Worm (Caenorhabditis elegans) whole organism, L1 larva: ENCODE results near the gene osm-1.
A peak's percentile ranks its signal among the peaks of the same experiment; 100 is the strongest.

Source experiments
- C16A3.4 ChIP-seq: fragments of 150-350 bp; optimal IDR thresholded peaks from 2 replicates; lab custom pipeline; 2014; ENCODE audit warnings: missing biosample characterization, missing genetic modification characterization
- alr-1 ChIP-seq: fragments of 200-800 bp; sonication (Bioruptor generic); optimal IDR thresholded peaks from 2 replicates; lab custom pipeline; 2018; ENCODE audit warnings: borderline replicate concordance, mild to moderate bottlenecking, missing genetic modification characterization, missing compliant biosample characterization
- ama-1 ChIP-seq: fragments of 150-350 bp; optimal IDR thresholded peaks from 2 replicates; lab custom pipeline; 2014
- blmp-1 ChIP-seq: fragments of 150-350 bp; optimal IDR thresholded peaks from 2 replicates; lab custom pipeline; 2014; ENCODE audit warnings: missing biosample characterization, missing genetic modification characterization
- ceh-8 ChIP-seq: fragments of 200-800 bp; sonication (Bioruptor generic); optimal IDR thresholded peaks from 2 replicates; lab custom pipeline; 2018; ENCODE audit warnings: mild to moderate bottlenecking, missing genetic modification characterization, moderate library complexity, missing compliant biosample characterization
- ceh-88 ChIP-seq: fragments of 200-800 bp; sonication (Bioruptor generic); IDR thresholded peaks from 2 replicates; pipeline ENCODE4 v1.3.6; 2022; ENCODE audit warnings: missing genetic modification characterization, missing compliant biosample characterization
- ces-1 ChIP-seq: fragments of 150-350 bp; optimal IDR thresholded peaks from 2 replicates; lab custom pipeline; 2014; ENCODE audit warnings: missing biosample characterization, missing genetic modification reagents, missing genetic modification characterization
- dpl-1 ChIP-seq, 3 experiments: fragments of 150-350 bp in 2 of 3; sonication (generic microtip) in 1 of 3; optimal IDR thresholded peaks; 2 replicates each; lab custom pipeline; 2014 to 2017; ENCODE audit warnings: missing biosample characterization in 3 of 3, missing genetic modification characterization in 3 of 3, missing genetic modification reagents in 3 of 3
- dsc-1 ChIP-seq: sonication (generic microtip); optimal IDR thresholded peaks from 2 replicates; lab custom pipeline; 2016; ENCODE audit warnings: mild to moderate bottlenecking, missing genetic modification characterization, missing compliant biosample characterization
- efl-1 ChIP-seq, 4 experiments: fragments of 150-350 bp; optimal IDR thresholded peaks in 3 of 4; peaks in 1 of 4; 1 replicate in 1 of 4; 2 replicates in 3 of 4; lab custom pipeline; 2014; ENCODE audit warnings: missing biosample characterization in 2 of 4, missing genetic modification characterization in 2 of 4, missing genetic modification reagents in 2 of 4
- egl-27 ChIP-seq, 2 experiments: fragments of 150-350 bp in 1 of 2; sonication (generic microtip); optimal IDR thresholded peaks; 3 replicates each; lab custom pipeline; 2017 to 2018; ENCODE audit warnings: missing biosample characterization in 2 of 2, missing genetic modification characterization in 2 of 2, missing genetic modification reagents in 2 of 2
- elt-3 ChIP-seq, 6 experiments: fragments of 150-350 bp in 1 of 6; sonication (generic microtip); optimal IDR thresholded peaks; 2 replicates each; lab custom pipeline; 2017 to 2018; ENCODE audit warnings: missing biosample characterization in 6 of 6, missing genetic modification characterization in 6 of 6, inconsistent platforms in 1 of 6
- ets-5 ChIP-seq: fragments of 200-800 bp; sonication (Bioruptor generic); IDR thresholded peaks from 2 replicates; pipeline ENCODE4 v1.3.6; 2022; ENCODE audit warnings: missing genetic modification characterization, missing compliant biosample characterization
- fkh-10 ChIP-seq: sonication (generic microtip); optimal IDR thresholded peaks from 2 replicates; lab custom pipeline; 2017; ENCODE audit warnings: missing biosample characterization, missing genetic modification reagents, missing genetic modification characterization
- fkh-8 ChIP-seq: sonication (generic microtip); optimal IDR thresholded peaks from 2 replicates; lab custom pipeline; 2016; ENCODE audit warnings: mild to moderate bottlenecking, missing genetic modification characterization, missing compliant biosample characterization
- fos-1 ChIP-seq: fragments of 150-350 bp; optimal IDR thresholded peaks from 2 replicates; lab custom pipeline; 2014; ENCODE audit warnings: missing biosample characterization, missing genetic modification characterization
- hlh-17 ChIP-seq: fragments of 200-800 bp; sonication (Bioruptor generic); optimal IDR thresholded peaks from 2 replicates; lab custom pipeline; 2018; ENCODE audit warnings: missing genetic modification characterization, mild to moderate bottlenecking, missing compliant biosample characterization, moderate library complexity, borderline replicate concordance
- hlh-4 ChIP-seq: sonication (generic microtip); optimal IDR thresholded peaks from 2 replicates; lab custom pipeline; 2016; ENCODE audit warnings: mild to moderate bottlenecking, missing genetic modification characterization, missing compliant biosample characterization
- lin-13 ChIP-seq: fragments of 150-350 bp; optimal IDR thresholded peaks from 2 replicates; lab custom pipeline; 2014; ENCODE audit warnings: missing biosample characterization, missing genetic modification reagents, missing genetic modification characterization
- lin-14 ChIP-seq: fragments of 200-800 bp; sonication (Bioruptor generic); optimal IDR thresholded peaks from 2 replicates; lab custom pipeline; 2018; ENCODE audit warnings: mild to moderate bottlenecking, missing genetic modification characterization, moderate library complexity, missing compliant biosample characterization
- lin-15B ChIP-seq: fragments of 150-350 bp; sonication (generic microtip); optimal IDR thresholded peaks from 3 replicates; lab custom pipeline; 2014; ENCODE audit warnings: missing biosample characterization, missing genetic modification characterization
- lin-35 ChIP-seq, 2 experiments: fragments of 150-350 bp; optimal IDR thresholded peaks; 2 replicates each; lab custom pipeline; 2014; ENCODE audit warnings: missing biosample characterization in 2 of 2, missing genetic modification characterization in 2 of 2, missing genetic modification reagents in 2 of 2
- lin-39 ChIP-seq: fragments of 150-350 bp; optimal IDR thresholded peaks from 2 replicates; lab custom pipeline; 2014; ENCODE audit warnings: missing biosample characterization, missing genetic modification reagents, missing genetic modification characterization
- lir-3 ChIP-seq: sonication (generic microtip); optimal IDR thresholded peaks from 2 replicates; lab custom pipeline; 2016; ENCODE audit warnings: mild to moderate bottlenecking, missing genetic modification characterization, moderate library complexity, missing compliant biosample characterization; ENCODE audit not compliant: poor library complexity
- lsy-2 ChIP-seq, 2 experiments: fragments of 150-350 bp; optimal IDR thresholded peaks; 2 replicates each; lab custom pipeline; 2014; ENCODE audit warnings: missing biosample characterization in 2 of 2, missing genetic modification characterization in 2 of 2
- mab-9 ChIP-seq: fragments of 200-800 bp; sonication (Bioruptor generic); IDR thresholded peaks from 2 replicates; pipeline ENCODE4 v1.3.6; 2022; ENCODE audit warnings: missing genetic modification reagents, missing genetic modification characterization, missing compliant biosample characterization
- mef-2 ChIP-seq: fragments of 150-350 bp; optimal IDR thresholded peaks from 2 replicates; lab custom pipeline; 2014; ENCODE audit warnings: missing biosample characterization, missing genetic modification characterization
- mep-1 ChIP-seq: fragments of 150-350 bp; optimal IDR thresholded peaks from 2 replicates; lab custom pipeline; 2014; ENCODE audit warnings: missing biosample characterization, missing genetic modification characterization
- nhr-11 ChIP-seq: fragments of 150-350 bp; optimal IDR thresholded peaks from 2 replicates; lab custom pipeline; 2014; ENCODE audit warnings: missing biosample characterization, missing genetic modification characterization
- nhr-19 ChIP-seq: fragments of 200-800 bp; sonication (Bioruptor generic); conservative IDR thresholded peaks from 2 replicates; pipeline ENCODE4 v1.3.6; 2022; ENCODE audit warnings: missing genetic modification characterization, missing compliant biosample characterization
- nhr-47 ChIP-seq: sonication (generic microtip); optimal IDR thresholded peaks from 2 replicates; lab custom pipeline; 2016; ENCODE audit warnings: mild to moderate bottlenecking, missing genetic modification characterization, moderate library complexity, missing compliant biosample characterization
- nhr-71 ChIP-seq: sonication (generic microtip); optimal IDR thresholded peaks from 2 replicates; lab custom pipeline; 2016; ENCODE audit warnings: mild to moderate bottlenecking, missing genetic modification characterization, moderate library complexity, missing compliant biosample characterization
- nhr-85 ChIP-seq: sonication (generic microtip); peaks from one replicate; lab custom pipeline; 2016; ENCODE audit warnings: missing genetic modification characterization, inconsistent platforms, missing compliant biosample characterization
- nhr-90 ChIP-seq: sonication (generic microtip); optimal IDR thresholded peaks from 2 replicates; lab custom pipeline; 2016; ENCODE audit warnings: mild to moderate bottlenecking, missing genetic modification characterization, missing compliant biosample characterization; ENCODE audit not compliant: poor library complexity
- pax-3 ChIP-seq: fragments of 200-800 bp; sonication (Bioruptor generic); optimal IDR thresholded peaks from 2 replicates; lab custom pipeline; 2018; ENCODE audit warnings: mild to moderate bottlenecking, missing genetic modification characterization, moderate library complexity, missing compliant biosample characterization
- pqm-1 ChIP-seq: sonication (generic microtip); optimal IDR thresholded peaks from 3 replicates; lab custom pipeline; 2017; ENCODE audit warnings: missing biosample characterization, missing genetic modification characterization
- rnt-1 ChIP-seq: sonication (generic microtip); optimal IDR thresholded peaks from 2 replicates; lab custom pipeline; 2016; ENCODE audit warnings: mild to moderate bottlenecking, missing genetic modification characterization, moderate library complexity, missing compliant biosample characterization
- snu-23 ChIP-seq: sonication (generic microtip); optimal IDR thresholded peaks from 2 replicates; lab custom pipeline; 2016; ENCODE audit warnings: missing genetic modification characterization, missing compliant biosample characterization
- sptf-1 ChIP-seq: fragments of 150-350 bp; optimal IDR thresholded peaks from 2 replicates; lab custom pipeline; 2014; ENCODE audit warnings: missing biosample characterization, missing genetic modification characterization
- unc-62 ChIP-seq: fragments of 150-350 bp; optimal IDR thresholded peaks from 2 replicates; lab custom pipeline; 2014; ENCODE audit warnings: missing biosample characterization, missing genetic modification reagents, missing genetic modification characterization
- unc-98 ChIP-seq: fragments of 200-800 bp; sonication (Bioruptor generic); IDR thresholded peaks from 2 replicates; pipeline ENCODE4 v1.3.6; 2022; ENCODE audit warnings: missing genetic modification characterization, missing compliant biosample characterization
- zip-4 ChIP-seq: fragments of 200-800 bp; sonication (Bioruptor generic); optimal IDR thresholded peaks from 2 replicates; lab custom pipeline; 2018; ENCODE audit warnings: mild to moderate bottlenecking, missing genetic modification characterization, moderate library complexity, missing compliant biosample characterization
- ztf-4 ChIP-seq: fragments of 150-350 bp; optimal IDR thresholded peaks from 2 replicates; lab custom pipeline; 2014; ENCODE audit warnings: missing biosample characterization, missing genetic modification characterization

osm-1 gene

DNA sequence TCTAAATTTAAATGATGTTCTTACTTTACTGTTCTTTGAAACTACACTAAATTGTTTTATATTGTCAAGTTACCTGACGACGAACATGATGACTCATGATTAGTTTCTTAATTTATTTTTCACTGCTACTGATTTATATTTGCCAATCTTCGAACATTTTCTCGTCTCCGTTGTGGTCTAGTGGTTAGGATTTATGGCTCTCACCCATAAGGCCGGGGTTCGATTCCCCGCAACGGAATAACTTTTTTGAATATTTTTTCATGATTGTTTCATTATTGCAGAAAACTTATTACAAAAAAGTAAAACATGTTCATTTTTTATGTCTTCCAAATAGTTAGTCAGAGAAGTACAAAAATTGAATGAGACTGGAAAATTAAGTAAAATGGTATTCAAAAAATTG is 18.3 kb downstream of the osm-1 start (continued):
- TF ChIP-seq pqm-1 (tag; lab: Kevin White, UChicago) (no peak), fos-1 (tag; lab: Kevin White, UChicago) (peak; percentile 47), nhr-47 (tag; lab: Kevin White, UChicago) (peak; percentile 52), hlh-17 (GFP tag; lab: Kevin White, UChicago) (no peak), mab-9 (GFP tag; lab: Robert Waterston, UW) (no peak), ceh-8 (GFP tag; lab: Kevin White, UChicago) (no peak), lin-35 (GFP tag; optimal IDR thresholded peaks at IDR 0.05; lab: Kevin White, UChicago) (peak in 1 of 2 experiments; percentile 51), zip-4 (GFP tag; lab: Kevin White, UChicago) (no peak), sptf-1 (tag; lab: Kevin White, UChicago) (no peak), ztf-4 (tag; lab: Kevin White, UChicago) (no peak), snu-23 (GFP tag; lab: Kevin White, UChicago) (peak; percentile 54), blmp-1 (tag; lab: Kevin White, UChicago) (no peak), unc-98 (no peak), lsy-2 (tag; optimal IDR thresholded peaks at IDR 0.05; lab: Kevin White, UChicago) (peak; percentile 14 to 23), lin-13 (GFP tag; lab: Kevin White, UChicago) (peak; percentile 2), lin-39 (tag; lab: Kevin White, UChicago) (peak; percentile 39), C16A3.4 (tag; lab: Kevin White, UChicago) (peak; percentile 15), dsc-1 (tag; lab: Kevin White, UChicago) (peak; percentile 9), dpl-1 (GFP tag; optimal IDR thresholded peaks at IDR 0.05; lab: Kevin White, UChicago) (no peak), nhr-85 (tag; lab: Kevin White, UChicago) (no peak), hlh-4 (tag; lab: Kevin White, UChicago) (no peak), mep-1 (tag; lab: Kevin White, UChicago) (peak; percentile 22), nhr-11 (tag; lab: Kevin White, UChicago) (no peak), efl-1 (optimal IDR thresholded peaks at IDR 0.05; lab: Kevin White, UChicago) (no peak), efl-1 (GFP tag; optimal IDR thresholded peaks at IDR 0.05 in 1 of 2; lab: Kevin White, UChicago) (peak in 1 of 2 experiments; percentile 78), ets-5 (GFP tag; lab: Robert Waterston, UW) (no peak), lir-3 (tag; lab: Kevin White, UChicago) (peak; percentile 18), pax-3 (tag; lab: Kevin White, UChicago) (no peak)

DNA sequence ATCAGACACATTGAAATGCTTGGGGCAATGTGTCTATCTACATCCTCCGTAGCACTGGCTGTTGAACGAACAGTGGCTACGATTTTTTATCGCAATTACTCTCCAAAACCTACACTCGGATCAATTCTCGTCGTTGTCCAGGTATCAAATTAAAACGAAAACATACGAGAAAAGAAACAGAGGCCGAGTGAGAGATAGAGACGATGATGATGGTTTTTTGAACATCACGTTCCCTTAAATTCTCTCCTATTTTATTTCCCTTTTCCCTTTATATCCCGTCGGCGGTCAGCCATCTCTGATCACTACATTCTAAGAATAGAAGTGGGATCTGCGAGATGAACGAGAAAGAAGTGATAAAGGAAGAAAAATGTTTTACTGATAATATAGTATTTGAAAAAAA is 18.9 kb downstream of the osm-1 start:
- TF ChIP-seq lin-15B (tag; lab: Kevin White, UChicago): no peak
- TF ChIP-seq mef-2 (tag; lab: Kevin White, UChicago): no peak
- no peak for TF ChIP-seq unc-62
- TF ChIP-seq lsy-2 (tag; optimal IDR thresholded peaks at IDR 0.05; lab: Kevin White, UChicago): no peak
- TF ChIP-seq fkh-10 (GFP tag; lab: Kevin White, UChicago): no peak
- TF ChIP-seq nhr-90 (tag; lab: Kevin White, UChicago): no peak
- TF ChIP-seq blmp-1 (tag; lab: Kevin White, UChicago): peak; percentile 90
- peak in 2 of 6 experiments; percentile 19 to 71 for TF ChIP-seq elt-3 (tag; optimal IDR thresholded peaks at IDR 0.05; lab: Kevin White, UChicago)
- TF ChIP-seq nhr-19 (GFP tag; lab: Robert Waterston, UW): no peak
- no peak for TF ChIP-seq ces-1
- no peak for TF ChIP-seq egl-27 (tag; optimal IDR thresholded peaks at IDR 0.05; lab: Kevin White, UChicago)
- peak; percentile 54 for TF ChIP-seq lin-14 (GFP tag; lab: Kevin White, UChicago)
- no peak for TF ChIP-seq lin-39 (tag; lab: Kevin White, UChicago)
- no peak for TF ChIP-seq dsc-1 (tag; lab: Kevin White, UChicago)
- TF ChIP-seq ceh-8 (GFP tag; lab: Kevin White, UChicago): no peak
- no peak for TF ChIP-seq rnt-1
- TF ChIP-seq ceh-88: no peak
- TF ChIP-seq fkh-8 (tag; lab: Kevin White, UChicago): no peak
- no peak for TF ChIP-seq alr-1 (tag; lab: Kevin White, UChicago)
- TF ChIP-seq nhr-71: no peak
- TF ChIP-seq ama-1 (lab: Kevin White, UChicago): no peak
